Fruit fly (Drosophila melanogaster) whole organism, embryonic: ENCODE results near the gene Gr89a.

Source experiments
- B-H2 ChIP-seq: fragments of 200-800 bp; sonication (Bioruptor generic); optimal IDR thresholded peaks from 2 replicates; lab custom pipeline; 2018; ENCODE audit warnings: missing biosample characterization, mild to moderate bottlenecking, missing genetic modification characterization
- Bgb ChIP-seq: fragments of 200-800 bp; sonication (Bioruptor generic); IDR thresholded peaks from 2 replicates; pipeline ENCODE4 v1.3.6; 2022; ENCODE audit warnings: missing biosample characterization, missing genetic modification characterization; ENCODE audit not compliant: partially characterized antibody
- BtbVII ChIP-seq: fragments of 200-800 bp; sonication (Bioruptor generic); optimal IDR thresholded peaks from 3 replicates; lab custom pipeline; 2017; ENCODE audit warnings: missing biosample characterization, mild to moderate bottlenecking, missing genetic modification characterization
- CG10147 ChIP-seq: fragments of 200-800 bp; sonication (Bioruptor generic); optimal IDR thresholded peaks from 2 replicates; lab custom pipeline; 2019; ENCODE audit warnings: missing biosample characterization, mild to moderate bottlenecking, missing genetic modification characterization, moderate library complexity
- CG12299 ChIP-seq: fragments of 200-800 bp; sonication (Bioruptor generic); optimal IDR thresholded peaks from 2 replicates; lab custom pipeline; 2018; ENCODE audit warnings: missing biosample characterization, mild to moderate bottlenecking, missing genetic modification characterization
- CG12744 ChIP-seq: fragments of 200-800 bp; sonication (Bioruptor generic); optimal IDR thresholded peaks from 2 replicates; lab custom pipeline; 2016; ENCODE audit warnings: missing biosample characterization, missing genetic modification characterization
- CG13296 ChIP-seq: fragments of 200-800 bp; sonication (Bioruptor generic); optimal IDR thresholded peaks from 3 replicates; lab custom pipeline; 2018; ENCODE audit warnings: missing biosample characterization, mild to moderate bottlenecking, missing genetic modification characterization
- CG14014 ChIP-seq: fragments of 200-800 bp; sonication (Bioruptor generic); IDR thresholded peaks from 2 replicates; pipeline ENCODE4 v1.3.6; 2022; ENCODE audit warnings: missing biosample characterization, missing genetic modification characterization
- CG14667 ChIP-seq: fragments of 200-800 bp; sonication (Bioruptor generic); IDR thresholded peaks from 2 replicates; pipeline ENCODE4 v1.3.6; 2022; ENCODE audit warnings: missing biosample characterization, missing genetic modification characterization
- CG14710 ChIP-seq: fragments of 200-800 bp; sonication (Bioruptor generic); optimal IDR thresholded peaks from 3 replicates; lab custom pipeline; 2019; ENCODE audit warnings: missing biosample characterization, mild to moderate bottlenecking, missing genetic modification characterization, moderate library complexity
- CG17568 ChIP-seq: fragments of 200-800 bp; sonication (Bioruptor generic); optimal IDR thresholded peaks from 2 replicates; lab custom pipeline; 2018; ENCODE audit warnings: missing biosample characterization, mild to moderate bottlenecking, missing genetic modification characterization, moderate library complexity
- CG18262 ChIP-seq: fragments of 200-800 bp; optimal IDR thresholded peaks from 3 replicates; lab custom pipeline; 2019; ENCODE audit warnings: missing biosample characterization, mild to moderate bottlenecking, missing genetic modification characterization, moderate library complexity
- CG18619 ChIP-seq: fragments of 200-800 bp; sonication (Bioruptor generic); optimal IDR thresholded peaks from 3 replicates; lab custom pipeline; 2017; ENCODE audit warnings: missing biosample characterization, mild to moderate bottlenecking, missing genetic modification characterization
- CG18764 ChIP-seq: fragments of 200-800 bp; sonication (Bioruptor generic); optimal IDR thresholded peaks from 3 replicates; lab custom pipeline; 2016; ENCODE audit warnings: missing biosample characterization, missing genetic modification characterization
- CG2116 ChIP-seq: fragments of 200-800 bp; sonication (Bioruptor generic); optimal IDR thresholded peaks from 3 replicates; lab custom pipeline; 2018; ENCODE audit warnings: missing biosample characterization, mild to moderate bottlenecking, missing genetic modification characterization
- CG2678 ChIP-seq: fragments of 200-800 bp; sonication (Bioruptor generic); optimal IDR thresholded peaks from 3 replicates; lab custom pipeline; 2019; ENCODE audit warnings: missing biosample characterization, mild to moderate bottlenecking, missing genetic modification characterization, moderate library complexity
- CG30403 ChIP-seq: fragments of 200-800 bp; sonication (Bioruptor generic); optimal IDR thresholded peaks from 3 replicates; lab custom pipeline; 2016; ENCODE audit warnings: missing biosample characterization, missing genetic modification characterization
- CG30431 ChIP-seq: fragments of 200-800 bp; sonication (Bioruptor generic); optimal IDR thresholded peaks from 2 replicates; lab custom pipeline; 2017; ENCODE audit warnings: missing biosample characterization, missing genetic modification characterization
- CG31441 ChIP-seq: fragments of 200-800 bp; sonication (Bioruptor generic); IDR thresholded peaks from 2 replicates; pipeline ENCODE4 v1.3.6; 2022; ENCODE audit warnings: missing biosample characterization, missing genetic modification characterization
- CG32767 ChIP-seq: fragments of 200-800 bp; sonication (Bioruptor generic); IDR thresholded peaks from 2 replicates; pipeline ENCODE4 v1.3.6; 2022; ENCODE audit warnings: missing biosample characterization, missing genetic modification characterization
- CG3838 ChIP-seq: fragments of 200-800 bp; sonication (Bioruptor generic); optimal IDR thresholded peaks from 3 replicates; lab custom pipeline; 2016; ENCODE audit warnings: missing biosample characterization, missing genetic modification characterization
- CG4820 ChIP-seq: fragments of 200-800 bp; sonication (Bioruptor generic); optimal IDR thresholded peaks from 3 replicates; lab custom pipeline; 2016; ENCODE audit warnings: missing biosample characterization, missing genetic modification characterization
- CG5953 ChIP-seq: fragments of 200-800 bp; sonication (Bioruptor generic); IDR thresholded peaks from 2 replicates; pipeline ENCODE4 v1.3.6; 2022; ENCODE audit warnings: missing biosample characterization, missing genetic modification characterization
- CG7372 ChIP-seq: fragments of 200-800 bp; sonication (Bioruptor generic); IDR thresholded peaks from 2 replicates; pipeline ENCODE4 v1.3.6; 2022; ENCODE audit warnings: missing biosample characterization, missing genetic modification characterization
- CG8290 ChIP-seq, 3 experiments: fragments of 200-800 bp; sonication (Bioruptor generic); optimal IDR thresholded peaks; 2 replicates each; lab custom pipeline; 2016 to 2019; ENCODE audit warnings: missing biosample characterization in 3 of 3, missing genetic modification characterization in 3 of 3, mild to moderate bottlenecking in 2 of 3, moderate library complexity in 1 of 3
- CG8388 ChIP-seq: fragments of 200-800 bp; sonication (Bioruptor generic); optimal IDR thresholded peaks from 2 replicates; lab custom pipeline; 2019; ENCODE audit warnings: missing biosample characterization, mild to moderate bottlenecking, missing genetic modification characterization, moderate library complexity
- CHES-1-like ChIP-seq: fragments of 200-800 bp; sonication (Bioruptor generic); optimal IDR thresholded peaks from 2 replicates; lab custom pipeline; 2016; ENCODE audit warnings: missing biosample characterization, missing genetic modification characterization
- E2f1 ChIP-seq: fragments of 200-800 bp; sonication (Bioruptor generic); IDR thresholded peaks from 2 replicates; pipeline ENCODE4 v1.3.6; 2022; ENCODE audit warnings: missing biosample characterization, missing genetic modification characterization
- HLH54F ChIP-seq: fragments of 200-800 bp; sonication (Bioruptor generic); optimal IDR thresholded peaks from 3 replicates; lab custom pipeline; 2016; ENCODE audit warnings: missing biosample characterization, missing genetic modification characterization
- Oaz ChIP-seq: fragments of 200-800 bp; sonication (Bioruptor generic); IDR thresholded peaks from 2 replicates; pipeline ENCODE4 v1.3.6; 2022; ENCODE audit warnings: missing biosample characterization, missing genetic modification characterization
- Ravus ChIP-seq: fragments of 200-800 bp; sonication (Bioruptor generic); IDR thresholded peaks from 2 replicates; pipeline ENCODE4 v1.3.6; 2022; ENCODE audit warnings: missing biosample characterization, missing genetic modification characterization
- Sry-δ ChIP-seq: fragments of 200-800 bp; sonication (Bioruptor generic); optimal IDR thresholded peaks from 2 replicates; lab custom pipeline; 2016; ENCODE audit warnings: missing biosample characterization, missing genetic modification characterization
- Vsx1 ChIP-seq: fragments of 200-800 bp; sonication (Bioruptor generic); optimal IDR thresholded peaks from 2 replicates; lab custom pipeline; 2017; ENCODE audit warnings: missing biosample characterization, mild to moderate bottlenecking, missing genetic modification characterization, missing genetic modification reagents
- ara ChIP-seq: fragments of 200-800 bp; sonication (Bioruptor generic); IDR thresholded peaks from 2 replicates; pipeline ENCODE4 v1.3.6; 2022; ENCODE audit warnings: missing biosample characterization, missing genetic modification characterization
- bbx ChIP-seq: fragments of 200-800 bp; sonication (Bioruptor generic); IDR thresholded peaks from 2 replicates; pipeline ENCODE4 v1.3.6; 2022; ENCODE audit warnings: missing biosample characterization, missing genetic modification characterization; ENCODE audit not compliant: partially characterized antibody
- bowl ChIP-seq: fragments of 200-800 bp; sonication (Bioruptor generic); IDR thresholded peaks from 2 replicates; pipeline ENCODE4 v1.3.6; 2022; ENCODE audit warnings: missing biosample characterization, missing genetic modification characterization
- br ChIP-seq: fragments of >200 bp; optimal IDR thresholded peaks from 2 replicates; lab custom pipeline; 2017
- cad ChIP-seq: fragments of >200 bp; optimal IDR thresholded peaks from 2 replicates; lab custom pipeline; 2017; ENCODE audit warnings: missing biosample characterization, missing genetic modification characterization
- cato ChIP-seq: fragments of 200-800 bp; sonication (Bioruptor generic); optimal IDR thresholded peaks from 2 replicates; lab custom pipeline; 2016; ENCODE audit warnings: missing biosample characterization, missing genetic modification characterization, borderline replicate concordance
- dimm ChIP-seq: fragments of 200-800 bp; sonication (Bioruptor generic); IDR thresholded peaks from 2 replicates; pipeline ENCODE4 v1.3.6; 2022; ENCODE audit warnings: missing biosample characterization, missing genetic modification characterization
- hth ChIP-seq: fragments of >200 bp; optimal IDR thresholded peaks from 2 replicates; lab custom pipeline; 2017; ENCODE audit warnings: inconsistent platforms
- lab ChIP-seq: fragments of 200-800 bp; sonication (Bioruptor generic); optimal IDR thresholded peaks from 3 replicates; lab custom pipeline; 2017; ENCODE audit warnings: missing biosample characterization, missing genetic modification characterization, mild to moderate bottlenecking, moderate library complexity, missing genetic modification reagents
- pnt ChIP-seq: fragments of 200-800 bp; sonication (Bioruptor generic); optimal IDR thresholded peaks from 3 replicates; lab custom pipeline; 2016; ENCODE audit warnings: missing biosample characterization, missing genetic modification characterization
- row ChIP-seq: fragments of 200-800 bp; sonication (Bioruptor generic); IDR thresholded peaks from 3 replicates; pipeline ENCODE4 v1.3.6; 2022; ENCODE audit warnings: missing biosample characterization, missing genetic modification characterization
- sima ChIP-seq: fragments of 200-800 bp; sonication (Bioruptor generic); optimal IDR thresholded peaks from 2 replicates; lab custom pipeline; 2016; ENCODE audit warnings: missing biosample characterization, missing genetic modification characterization
- slp2 ChIP-seq: fragments of 200-800 bp; sonication (Bioruptor generic); optimal IDR thresholded peaks from 2 replicates; lab custom pipeline; 2016; ENCODE audit warnings: missing biosample characterization, missing genetic modification characterization
- sug ChIP-seq: fragments of 200-800 bp; optimal IDR thresholded peaks from 2 replicates; lab custom pipeline; 2019; ENCODE audit warnings: missing biosample characterization, mild to moderate bottlenecking, missing genetic modification characterization, moderate library complexity
- tna ChIP-seq: fragments of 200-800 bp; sonication (Bioruptor generic); IDR thresholded peaks from 2 replicates; pipeline ENCODE4 v1.3.6; 2022; ENCODE audit warnings: missing biosample characterization, missing genetic modification characterization; ENCODE audit not compliant: partially characterized antibody
- tx ChIP-seq: fragments of 200-800 bp; sonication (Bioruptor generic); optimal IDR thresholded peaks from 2 replicates; lab custom pipeline; 2016; ENCODE audit warnings: missing biosample characterization, missing genetic modification characterization
- zfh2 ChIP-seq: fragments of 200-800 bp; sonication (Bioruptor generic); optimal IDR thresholded peaks from 2 replicates; lab custom pipeline; 2016; ENCODE audit warnings: missing biosample characterization, missing genetic modification characterization

Gr89a gene

DNA sequence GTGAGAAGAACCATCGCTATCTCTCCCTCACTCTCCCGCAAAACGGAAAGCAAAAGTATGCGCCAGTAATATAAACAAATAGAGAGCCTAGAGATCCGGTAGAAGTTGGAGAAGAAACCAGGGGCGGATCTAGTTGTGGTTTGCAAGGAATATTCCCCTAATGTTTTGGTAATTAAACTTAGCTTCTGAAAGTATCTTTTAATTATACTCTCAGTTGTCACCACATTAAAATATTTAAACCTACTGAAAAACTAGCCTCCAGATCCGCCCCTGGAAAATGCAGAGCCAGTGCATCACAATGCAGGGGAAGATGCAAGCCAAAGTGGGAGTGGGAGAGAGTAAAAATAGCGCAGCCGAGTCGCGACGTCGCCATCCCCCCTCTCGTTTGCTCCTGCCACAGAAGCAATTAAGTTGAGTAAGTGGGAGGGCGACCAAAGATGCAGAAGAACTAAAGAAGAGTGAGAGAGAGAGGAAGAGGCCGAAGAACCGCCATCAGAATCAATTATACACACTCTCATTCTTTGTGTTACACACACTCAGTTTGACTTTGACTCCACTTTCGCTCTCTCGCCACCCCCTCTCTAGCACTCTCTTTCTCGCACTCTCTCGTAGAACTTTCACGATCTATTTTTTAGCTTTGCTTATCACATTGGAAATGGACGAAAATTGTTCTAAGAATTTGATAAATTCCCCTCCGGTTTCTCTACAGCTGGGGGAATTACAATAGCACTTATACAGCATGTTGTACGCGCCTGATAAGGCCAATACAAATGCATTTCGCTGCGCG lies 49.4 kb downstream of the Gr89a start (continued):
- peak; percentile 88 for TF ChIP-seq CG32767 (GFP tag; lab: Robert Waterston, UW)
- TF ChIP-seq B-H2 (GFP tag; lab: Kevin White, UChicago) = peak; percentile 58
- peak; percentile 75 for TF ChIP-seq CG12744 (GFP tag; lab: Kevin White, UChicago)
- TF ChIP-seq CG12299 (tag; lab: Kevin White, UChicago) = peak; percentile 83
- peak; percentile 88 for TF ChIP-seq CG7372 (GFP tag; lab: Robert Waterston, UW)
- peak; percentile 64 for TF ChIP-seq BtbVII (GFP tag; lab: Kevin White, UChicago)
- TF ChIP-seq CG14667 (GFP tag; lab: Robert Waterston, UW) = peak; percentile 95
- TF ChIP-seq lab = peak; percentile 85
- no peak for TF ChIP-seq br (lab: Kevin White, UChicago)
- TF ChIP-seq dimm (GFP tag; lab: Robert Waterston, UW) = peak; percentile 86
- peak; percentile 78 for TF ChIP-seq HLH54F (GFP tag; lab: Kevin White, UChicago)
- peak; percentile 77 for TF ChIP-seq sima (GFP tag; lab: Kevin White, UChicago)
- TF ChIP-seq Oaz = 0 out of 2 replicates have a peak, but pooled peaks have one; percentile 6
- peak; percentile 94 for TF ChIP-seq CG30431 (GFP tag; lab: Kevin White, UChicago)
- peak; percentile 91 for TF ChIP-seq CG8388 (GFP tag; lab: Kevin White, UChicago)
- peak; percentile 95 for TF ChIP-seq CG4820
- peak; percentile 70 for TF ChIP-seq CG10147 (GFP tag; lab: Kevin White, UChicago)
- peak; percentile 94 for TF ChIP-seq E2f1 (GFP tag; lab: Robert Waterston, UW)
- peak; percentile 64 for TF ChIP-seq sug (tag; lab: Kevin White, UChicago)
- peak; percentile 95 for TF ChIP-seq CG14710 (tag; lab: Kevin White, UChicago)
- TF ChIP-seq Ravus = peak; percentile 78
- peak; percentile 89 for TF ChIP-seq CG18619 (GFP tag; lab: Kevin White, UChicago)
- no peak for TF ChIP-seq cad
- peak; percentile 89 for TF ChIP-seq slp2 (GFP tag; lab: Kevin White, UChicago)
- peak; percentile 97 for TF ChIP-seq CG18262 (tag; lab: Kevin White, UChicago)
- peak; percentile 85 for TF ChIP-seq cato (GFP tag; lab: Kevin White, UChicago)
- TF ChIP-seq Bgb = peak; percentile 68
- peak; percentile 89 for TF ChIP-seq CG14014 (GFP tag; lab: Robert Waterston, UW)
- peak; percentile 26 for TF ChIP-seq Vsx1
- no peak for TF ChIP-seq hth (lab: Kevin White, UChicago)
- peak; percentile 86 for TF ChIP-seq CG8290 (GFP tag; optimal IDR thresholded peaks at IDR 0.05; lab: Kevin White, UChicago)
- TF ChIP-seq CG8290 (tag; optimal IDR thresholded peaks at IDR 0.05; lab: Kevin White, UChicago) = peak; percentile 83 to 93
- TF ChIP-seq CHES-1-like (GFP tag; lab: Kevin White, UChicago) = peak; percentile 87
- peak; percentile 75 for TF ChIP-seq bowl
- peak; percentile 86 for TF ChIP-seq CG18764 (GFP tag; lab: Kevin White, UChicago)
- TF ChIP-seq tna (GFP tag; lab: Robert Waterston, UW) = no peak
- peak; percentile 93 for TF ChIP-seq CG30403 (GFP tag; lab: Kevin White, UChicago)
- TF ChIP-seq CG2116 (GFP tag; lab: Kevin White, UChicago) = peak; percentile 43
- peak; percentile 99 for TF ChIP-seq ara (GFP tag; lab: Robert Waterston, UW)
- TF ChIP-seq CG5953 (GFP tag; lab: Robert Waterston, UW) = peak; percentile 92
- peak; percentile 68 for TF ChIP-seq CG3838 (GFP tag; lab: Kevin White, UChicago)
- TF ChIP-seq bbx (GFP tag; lab: Robert Waterston, UW) = peak; percentile 56
- peak; percentile 72 for TF ChIP-seq CG17568 (GFP tag; lab: Kevin White, UChicago)
- TF ChIP-seq tx (GFP tag; lab: Kevin White, UChicago) = peak; percentile 79
- peak; percentile 93 for TF ChIP-seq row (GFP tag; lab: Robert Waterston, UW)
- TF ChIP-seq pnt (GFP tag; lab: Kevin White, UChicago) = peak; percentile 96
- peak; percentile 60 for TF ChIP-seq zfh2 (GFP tag; lab: Kevin White, UChicago)
- TF ChIP-seq CG13296 (GFP tag; lab: Kevin White, UChicago) = peak; percentile 70
- TF ChIP-seq Sry-δ (GFP tag; lab: Kevin White, UChicago) = peak; percentile 71
- TF ChIP-seq CG2678 (tag; lab: Kevin White, UChicago) = peak; percentile 96
- TF ChIP-seq CG31441 (GFP tag; lab: Robert Waterston, UW) = peak; percentile 93
